Fruit fly (Drosophila melanogaster) whole organism, embryonic: ENCODE results near the gene CG7963.

Experiments used
- Aef1 ChIP-seq: fragments of 200-800 bp; sonication (Bioruptor generic); IDR thresholded peaks from 3 replicates; pipeline ENCODE4 v1.3.6; 2022; ENCODE audit warnings: missing biosample characterization, missing genetic modification characterization
- Awh ChIP-seq: fragments of 200-800 bp; sonication (Bioruptor generic); IDR thresholded peaks from 2 replicates; pipeline ENCODE4, ENCODE4 v1.3.6; 2022; ENCODE audit warnings: missing biosample characterization, missing genetic modification characterization
- BEAF-32 ChIP-seq: fragments of 200-800 bp; sonication (Bioruptor generic); optimal IDR thresholded peaks from 3 replicates; lab custom pipeline; 2017; ENCODE audit warnings: missing biosample characterization, missing genetic modification characterization, mild to moderate bottlenecking, moderate library complexity, missing genetic modification reagents
- C15 ChIP-seq: fragments of 200-800 bp; sonication (Bioruptor generic); IDR thresholded peaks from 3 replicates; pipeline ENCODE4 v1.3.6; 2022; ENCODE audit warnings: missing biosample characterization, missing genetic modification characterization
- CG11085 ChIP-seq: fragments of 200-800 bp; sonication (Bioruptor generic); IDR thresholded peaks from 2 replicates; pipeline ENCODE4 v1.3.6; 2022; ENCODE audit warnings: missing biosample characterization, missing genetic modification characterization
- CG11695 ChIP-seq: fragments of 200-800 bp; sonication (Bioruptor generic); IDR thresholded peaks from 3 replicates; pipeline ENCODE4 v1.3.6; 2022; ENCODE audit warnings: missing biosample characterization, missing genetic modification characterization
- CG13296 ChIP-seq: fragments of 200-800 bp; sonication (Bioruptor generic); optimal IDR thresholded peaks from 3 replicates; lab custom pipeline; 2018; ENCODE audit warnings: missing biosample characterization, mild to moderate bottlenecking, missing genetic modification characterization
- CG15269 ChIP-seq: fragments of 200-800 bp; sonication (Bioruptor generic); optimal IDR thresholded peaks from 2 replicates; lab custom pipeline; 2018; ENCODE audit warnings: missing biosample characterization, mild to moderate bottlenecking, missing genetic modification characterization, moderate library complexity
- CG1647 ChIP-seq: fragments of 200-800 bp; sonication (Bioruptor generic); optimal IDR thresholded peaks from 3 replicates; lab custom pipeline; 2016; ENCODE audit warnings: missing biosample characterization, missing genetic modification characterization
- CG17359 ChIP-seq: fragments of 200-800 bp; sonication (Bioruptor generic); optimal IDR thresholded peaks from 3 replicates; lab custom pipeline; 2018; ENCODE audit warnings: missing biosample characterization, mild to moderate bottlenecking, missing genetic modification characterization, moderate library complexity
- CG17361 ChIP-seq: fragments of 200-800 bp; sonication (Bioruptor generic); IDR thresholded peaks from 3 replicates; pipeline ENCODE4 v1.3.6; 2022; ENCODE audit warnings: missing biosample characterization, missing genetic modification characterization
- CG17568 ChIP-seq: fragments of 200-800 bp; sonication (Bioruptor generic); optimal IDR thresholded peaks from 2 replicates; lab custom pipeline; 2018; ENCODE audit warnings: missing biosample characterization, mild to moderate bottlenecking, missing genetic modification characterization, moderate library complexity
- CG18262 ChIP-seq: fragments of 200-800 bp; optimal IDR thresholded peaks from 3 replicates; lab custom pipeline; 2019; ENCODE audit warnings: missing biosample characterization, mild to moderate bottlenecking, missing genetic modification characterization, moderate library complexity
- CG2875 ChIP-seq: fragments of 200-800 bp; sonication (Bioruptor generic); optimal IDR thresholded peaks from 2 replicates; lab custom pipeline; 2017; ENCODE audit warnings: missing biosample characterization, mild to moderate bottlenecking, missing genetic modification characterization, missing genetic modification reagents
- CG31441 ChIP-seq: fragments of 200-800 bp; sonication (Bioruptor generic); IDR thresholded peaks from 2 replicates; pipeline ENCODE4 v1.3.6; 2022; ENCODE audit warnings: missing biosample characterization, missing genetic modification characterization
- CG6813 ChIP-seq: fragments of 200-800 bp; sonication (Bioruptor generic); optimal IDR thresholded peaks from 2 replicates; lab custom pipeline; 2017; ENCODE audit warnings: missing biosample characterization, missing genetic modification characterization, mild to moderate bottlenecking, moderate library complexity, missing genetic modification reagents
- CG7745 ChIP-seq: fragments of 200-800 bp; sonication (Bioruptor generic); optimal IDR thresholded peaks from 2 replicates; lab custom pipeline; 2018; ENCODE audit warnings: missing biosample characterization, mild to moderate bottlenecking, missing genetic modification characterization, moderate library complexity
- CG8388 ChIP-seq: fragments of 200-800 bp; sonication (Bioruptor generic); optimal IDR thresholded peaks from 2 replicates; lab custom pipeline; 2019; ENCODE audit warnings: missing biosample characterization, mild to moderate bottlenecking, missing genetic modification characterization, moderate library complexity
- D ChIP-seq, 2 experiments: fragments of 200-800 bp in 1 of 2; fragments of >200 bp in 1 of 2; sonication (Bioruptor generic) in 1 of 2; optimal IDR thresholded peaks; 2 replicates in 1 of 2; 3 replicates in 1 of 2; lab custom pipeline; 2017; ENCODE audit warnings: mild to moderate bottlenecking in 1 of 2, missing biosample characterization in 1 of 2, missing genetic modification characterization in 1 of 2, missing genetic modification reagents in 1 of 2
- D19A ChIP-seq: fragments of 200-800 bp; optimal IDR thresholded peaks from 3 replicates; lab custom pipeline; 2019; ENCODE audit warnings: missing biosample characterization, mild to moderate bottlenecking, missing genetic modification characterization, moderate library complexity
- Dek ChIP-seq: fragments of 200-800 bp; sonication (Bioruptor generic); optimal IDR thresholded peaks from 3 replicates; lab custom pipeline; 2019; ENCODE audit warnings: missing biosample characterization, mild to moderate bottlenecking, missing genetic modification characterization, moderate library complexity
- Dip3 ChIP-seq: fragments of 200-800 bp; sonication (Bioruptor generic); optimal IDR thresholded peaks from 3 replicates; lab custom pipeline; 2016; ENCODE audit warnings: missing biosample characterization, missing genetic modification characterization
- Dll ChIP-seq: fragments of 200-800 bp; sonication (Bioruptor generic); IDR thresholded peaks from 4 replicates; pipeline ENCODE4 v1.3.6; 2022; ENCODE audit warnings: missing biosample characterization, missing genetic modification characterization; ENCODE audit not compliant: partially characterized antibody
- Ets65A ChIP-seq: fragments of 200-800 bp; sonication (Bioruptor generic); peaks from one replicate; lab custom pipeline; 2016; ENCODE audit warnings: missing biosample characterization, missing genetic modification characterization
- Gsc ChIP-seq: fragments of 200-800 bp; sonication (Bioruptor generic); IDR thresholded peaks from 2 replicates; pipeline ENCODE4 v1.3.6; 2022; ENCODE audit warnings: missing biosample characterization, missing genetic modification characterization
- Hand ChIP-seq: fragments of 200-800 bp; sonication (Bioruptor generic); optimal IDR thresholded peaks from 2 replicates; lab custom pipeline; 2017; ENCODE audit warnings: mild to moderate bottlenecking, missing biosample characterization, missing genetic modification reagents, missing genetic modification characterization
- HmgZ ChIP-seq: fragments of 200-800 bp; sonication (Bioruptor generic); optimal IDR thresholded peaks from 2 replicates; lab custom pipeline; 2018; ENCODE audit warnings: missing biosample characterization, mild to moderate bottlenecking, missing genetic modification characterization
- Hmr ChIP-seq: fragments of 200-800 bp; sonication (Bioruptor generic); optimal IDR thresholded peaks from 3 replicates; lab custom pipeline; 2017; ENCODE audit warnings: mild to moderate bottlenecking, missing biosample characterization, missing genetic modification reagents, missing genetic modification characterization
- Max ChIP-seq: fragments of 200-800 bp; sonication (Bioruptor generic); optimal IDR thresholded peaks from 2 replicates; lab custom pipeline; 2016; ENCODE audit warnings: missing biosample characterization, mild to moderate bottlenecking, missing genetic modification characterization
- Mrtf ChIP-seq: fragments of 200-800 bp; sonication (Bioruptor generic); IDR thresholded peaks from 3 replicates; pipeline ENCODE4 v1.3.6; 2022; ENCODE audit warnings: missing biosample characterization, missing genetic modification characterization
- Myb ChIP-seq: fragments of 200-800 bp; sonication (Bioruptor generic); optimal IDR thresholded peaks from 2 replicates; lab custom pipeline; 2016; ENCODE audit warnings: missing biosample characterization, missing genetic modification characterization
- Ravus ChIP-seq: fragments of 200-800 bp; sonication (Bioruptor generic); IDR thresholded peaks from 2 replicates; pipeline ENCODE4 v1.3.6; 2022; ENCODE audit warnings: missing biosample characterization, missing genetic modification characterization
- Ssrp ChIP-seq: fragments of 200-800 bp; sonication (Bioruptor generic); optimal IDR thresholded peaks from 2 replicates; lab custom pipeline; 2018; ENCODE audit warnings: missing biosample characterization, mild to moderate bottlenecking, missing genetic modification characterization, moderate library complexity
- Tbp ChIP-seq: fragments of >200 bp; optimal IDR thresholded peaks from 2 replicates; lab custom pipeline; 2018; ENCODE audit warnings: missing biosample characterization, missing genetic modification characterization
- cato ChIP-seq: fragments of 200-800 bp; sonication (Bioruptor generic); optimal IDR thresholded peaks from 2 replicates; lab custom pipeline; 2016; ENCODE audit warnings: missing biosample characterization, missing genetic modification characterization, borderline replicate concordance
- crc ChIP-seq: fragments of 200-800 bp; sonication (Bioruptor generic); optimal IDR thresholded peaks from 2 replicates; lab custom pipeline; 2016; ENCODE audit warnings: missing biosample characterization, missing genetic modification characterization
- crp ChIP-seq, 2 experiments: fragments of 200-800 bp; sonication (Bioruptor generic); optimal IDR thresholded peaks; 2 replicates in 1 of 2; 3 replicates in 1 of 2; lab custom pipeline; 2017; ENCODE audit warnings: missing biosample characterization in 2 of 2, missing genetic modification characterization in 2 of 2, mild to moderate bottlenecking in 1 of 2, moderate library complexity in 1 of 2
- cwo ChIP-seq: fragments of 200-800 bp; sonication (Bioruptor generic); optimal IDR thresholded peaks from 3 replicates; lab custom pipeline; 2017; ENCODE audit warnings: missing biosample characterization, missing genetic modification characterization, mild to moderate bottlenecking, moderate library complexity, missing genetic modification reagents
- dati ChIP-seq: fragments of 200-800 bp; sonication (Bioruptor generic); IDR thresholded peaks from 2 replicates; pipeline ENCODE4 v1.3.6; 2022; ENCODE audit warnings: missing biosample characterization, missing genetic modification characterization
- dpn ChIP-seq, 2 experiments: fragments of 200-800 bp; sonication (Bioruptor generic); optimal IDR thresholded peaks; 3 replicates each; lab custom pipeline; 2016; ENCODE audit warnings: missing biosample characterization in 2 of 2, missing genetic modification characterization in 2 of 2
- exex ChIP-seq: fragments of 200-800 bp; sonication (Bioruptor generic); optimal IDR thresholded peaks from 4 replicates; lab custom pipeline; 2018; ENCODE audit warnings: missing biosample characterization, mild to moderate bottlenecking, missing genetic modification characterization, moderate library complexity
- fd64A ChIP-seq: fragments of 200-800 bp; sonication (Bioruptor generic); optimal IDR thresholded peaks from 3 replicates; lab custom pipeline; 2018; ENCODE audit warnings: missing biosample characterization, mild to moderate bottlenecking, missing genetic modification characterization
- gce ChIP-seq: fragments of 200-800 bp; sonication (Bioruptor generic); IDR thresholded peaks from 3 replicates; pipeline ENCODE4 v1.3.6; 2022; ENCODE audit warnings: missing biosample characterization, missing genetic modification characterization
- gcm2 ChIP-seq: fragments of 200-800 bp; sonication (Bioruptor generic); optimal IDR thresholded peaks from 2 replicates; lab custom pipeline; 2016; ENCODE audit warnings: missing biosample characterization, missing genetic modification characterization
- gfzf ChIP-seq: fragments of 200-800 bp; sonication (Bioruptor generic); optimal IDR thresholded peaks from 2 replicates; lab custom pipeline; 2016; ENCODE audit warnings: missing biosample characterization, mild to moderate bottlenecking, missing genetic modification characterization, moderate library complexity
- mam ChIP-seq: fragments of 200-800 bp; sonication (Bioruptor generic); optimal IDR thresholded peaks from 3 replicates; lab custom pipeline; 2016; ENCODE audit warnings: missing biosample characterization, missing genetic modification characterization
- otp ChIP-seq: fragments of 200-800 bp; sonication (Bioruptor generic); IDR thresholded peaks from 3 replicates; pipeline ENCODE4, ENCODE4 v1.3.6; 2022; ENCODE audit warnings: missing biosample characterization, missing genetic modification characterization
- repo ChIP-seq: fragments of 200-800 bp; sonication (Bioruptor generic); optimal IDR thresholded peaks from 2 replicates; lab custom pipeline; 2016; ENCODE audit warnings: missing biosample characterization, missing genetic modification characterization
- row ChIP-seq: fragments of 200-800 bp; sonication (Bioruptor generic); IDR thresholded peaks from 3 replicates; pipeline ENCODE4 v1.3.6; 2022; ENCODE audit warnings: missing biosample characterization, missing genetic modification characterization
- trh ChIP-seq: fragments of 200-800 bp; sonication (Bioruptor generic); optimal IDR thresholded peaks from 2 replicates; lab custom pipeline; 2016; ENCODE audit warnings: missing biosample characterization, missing genetic modification characterization

The CG7963 gene

DNA sequence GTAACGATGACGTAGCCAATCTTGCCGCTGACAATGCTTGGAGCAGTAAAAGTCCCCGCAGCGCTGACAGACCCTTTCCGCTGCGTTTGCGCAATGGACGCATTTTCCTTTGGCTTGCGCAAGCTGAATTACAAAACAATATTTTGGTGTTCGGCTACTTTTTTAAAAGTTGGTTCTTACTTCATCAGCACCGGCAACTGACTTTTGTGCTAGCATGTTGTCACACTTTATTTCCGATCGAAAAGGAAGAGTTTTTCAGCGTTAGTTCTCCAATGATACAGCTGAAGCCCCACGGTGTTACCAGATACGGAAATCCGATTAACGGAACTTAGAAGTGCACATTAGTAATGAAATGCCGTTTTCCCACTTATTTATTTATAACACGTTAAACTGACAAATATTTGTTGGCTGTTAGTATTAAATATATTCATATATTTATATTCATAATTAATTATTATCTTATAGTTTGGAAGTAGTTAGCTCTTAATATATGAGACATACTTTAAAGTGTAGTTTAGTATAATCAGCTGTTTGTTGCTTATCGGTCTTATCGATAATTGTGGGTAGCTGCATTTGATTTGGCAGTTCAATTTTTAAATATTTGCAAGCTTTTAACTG, at the start of gene CG7963, which contains the start of gene Veneno:
Gene CG7963 (plus strand): TSS at position 568 of the 618 bp plus-strand sequence.
Gene Veneno (minus strand): TSS at position 296 of the 618 bp plus-strand sequence.
- TF ChIP-seq gcm2 (no peak), Ravus (GFP tag; lab: Robert Waterston, UW) (no peak), Awh (no peak), BEAF-32 (GFP tag; lab: Kevin White, UChicago) (peak; percentile 38), CG18262 (no peak), repo (no peak), Hmr (GFP tag; lab: Kevin White, UChicago) (peak; percentile 39), CG17568 (GFP tag; lab: Kevin White, UChicago) (no peak), CG11085 (GFP tag; lab: Robert Waterston, UW) (no peak), CG7745 (no peak), CG31441 (GFP tag; lab: Robert Waterston, UW) (no peak; the same call in 1 of the 2 replicates), CG1647 (GFP tag; lab: Kevin White, UChicago) (no peak), dati (GFP tag; lab: Robert Waterston, UW) (no peak), otp (GFP tag; lab: Robert Waterston, UW) (no peak), fd64A (GFP tag; lab: Kevin White, UChicago) (no peak), Dll (peak; percentile 35; the same call in 1 of the 4 replicates), Ssrp (peak; percentile 36), Tbp (no peak), D19A (tag; lab: Kevin White, UChicago) (peak; percentile 43), CG15269 (tag; lab: Kevin White, UChicago) (no peak), gfzf (GFP tag; lab: Kevin White, UChicago) (peak; percentile 69), exex (tag; lab: Kevin White, UChicago) (no peak), CG13296 (GFP tag; lab: Kevin White, UChicago) (no peak), Myb (GFP tag; lab: Kevin White, UChicago) (peak; percentile 57), CG17361 (GFP tag; lab: Robert Waterston, UW) (no peak; the same call in 2 of the 3 replicates), CG17359 (tag; lab: Kevin White, UChicago) (no peak), Mrtf (no peak), crc (GFP tag; lab: Kevin White, UChicago) (no peak), Max (peak; percentile 6), mam (GFP tag; lab: Kevin White, UChicago) (no peak), cato (GFP tag; lab: Kevin White, UChicago) (no peak), Gsc (GFP tag; lab: Robert Waterston, UW) (no peak), Ets65A (peak; percentile 46), CG8388 (no peak), Aef1 (GFP tag; lab: Robert Waterston, UW) (no peak), CG2875 (GFP tag; lab: Kevin White, UChicago) (no peak), Hand (GFP tag; lab: Kevin White, UChicago) (no peak), row (GFP tag; lab: Robert Waterston, UW) (peak; percentile 72), Dip3 (GFP tag; lab: Kevin White, UChicago) (no peak), Dek (peak; percentile 5), CG11695 (GFP tag; lab: Robert Waterston, UW) (no peak), C15 (GFP tag; lab: Robert Waterston, UW) (no peak), HmgZ (peak; percentile 16), trh (GFP tag; lab: Kevin White, UChicago) (no peak), CG6813 (GFP tag; lab: Kevin White, UChicago) (no peak), dpn (GFP tag; optimal IDR thresholded peaks at IDR 0.05; lab: Kevin White, UChicago) (peak in 1 of 2 experiments; percentile 39), D (optimal IDR thresholded peaks at IDR 0.05; lab: Kevin White, UChicago) (no peak), D (GFP tag; optimal IDR thresholded peaks at IDR 0.05; lab: Kevin White, UChicago) (no peak), gce (no peak), crp (GFP tag; optimal IDR thresholded peaks at IDR 0.05; lab: Kevin White, UChicago) (peak; percentile 25 to 87), cwo (GFP tag; lab: Kevin White, UChicago) (no peak)
